Worm (Caenorhabditis elegans) whole organism, L4/young adult: Measurements from ENCODE around the gene rpl-6.

Experiments
- W03F9.2 ChIP-seq: fragments of 150-350 bp; optimal IDR thresholded peaks from 2 replicates; lab custom pipeline; 2014; ENCODE audit warnings: missing biosample characterization, missing genetic modification characterization
- dao-5 ChIP-seq: sonication (generic microtip); optimal IDR thresholded peaks from 2 replicates; lab custom pipeline; 2016; ENCODE audit warnings: missing genotype, missing genetic modification characterization, moderate library complexity, missing compliant biosample characterization
- him-1 ChIP-seq: sonication (generic microtip); optimal IDR thresholded peaks from 2 replicates; lab custom pipeline; 2016; ENCODE audit warnings: missing genotype, missing genetic modification reagents, missing genetic modification characterization, missing compliant biosample characterization

ce11 chrIII:7201378-7202256, 6.6 kb upstream of the rpl-6 start, which contains the start of gene dpy-31:
- TF ChIP-seq him-1 (no peak), W03F9.2 (no peak), dao-5 (tag; lab: Kevin White, UChicago) (no peak)
